Worm (Caenorhabditis elegans): Measurements from ENCODE around the gene dyf-11.

The dyf-11 gene

DNA sequence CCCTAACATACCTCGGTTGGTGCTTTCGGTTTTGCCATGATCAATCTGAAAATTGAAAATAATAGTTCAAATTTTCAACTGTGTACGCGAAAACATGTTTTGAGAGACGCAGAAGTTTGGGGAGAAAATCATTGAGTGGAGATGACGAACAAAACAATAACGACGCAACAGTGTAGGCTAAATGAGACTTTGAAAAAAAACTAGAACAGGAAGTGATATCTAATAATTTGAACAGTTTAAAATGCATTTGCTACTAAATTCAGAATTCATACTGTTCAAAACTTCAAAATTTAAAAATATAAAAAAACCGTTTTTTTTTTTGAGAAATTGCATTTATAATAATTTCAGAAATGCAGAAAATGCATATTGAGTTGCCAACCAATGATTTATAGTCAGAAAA lies 49.5 kb downstream of the dyf-11 start, which contains the start of gene F25E2.3 (continued):
- no peak for TF ChIP-seq cebp-1 (GFP tag; IDR thresholded peaks at IDR 0.05)
- TF ChIP-seq cebp-1 (tag; optimal IDR thresholded peaks at IDR 0.05) = no peak
- TF ChIP-seq mel-28 (tag; optimal IDR thresholded peaks at IDR 0.05; ENCODE audit: borderline replicate concordance) = no peak
- TF ChIP-seq nfya-1 (tag; optimal IDR thresholded peaks at IDR 0.05; ENCODE audit: borderline replicate concordance, insufficient read depth) = no peak

DNA sequence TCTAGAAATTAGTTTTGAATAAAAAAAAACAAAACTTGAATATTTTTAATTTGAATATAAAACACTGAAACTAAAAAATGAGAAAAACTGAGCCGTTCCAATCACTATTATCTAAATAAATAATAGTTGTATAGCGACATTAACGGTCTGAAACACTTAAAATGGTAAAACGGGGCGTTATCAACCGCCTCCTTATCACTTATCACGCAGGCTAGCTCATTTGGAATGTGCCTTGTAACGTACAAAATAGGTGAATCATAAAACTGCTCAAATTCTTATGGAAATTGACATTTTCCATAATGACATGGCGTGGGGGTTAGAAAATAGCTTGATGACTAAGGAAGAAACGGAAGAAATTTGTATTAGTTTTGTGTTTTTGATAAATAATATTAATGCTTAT lies 52.4 kb downstream of the dyf-11 start, which contains the start of gene ifd-2:
TSS of gene ifd-2 (minus strand) at position 1 of the 400 bp plus-strand sequence.
- no peak for TF ChIP-seq pha-4 (tag; optimal IDR thresholded peaks at IDR 0.05)
- no peak for TF ChIP-seq gei-17 (GFP tag; optimal IDR thresholded peaks at IDR 0.05)
- peak in 1 of 2 experiments; percentile 26 for TF ChIP-seq let-607 (tag; optimal IDR thresholded peaks at IDR 0.05)
- peak; percentile 91 for TF ChIP-seq nhr-80 (tag; optimal IDR thresholded peaks at IDR 0.05)
- no peak for TF ChIP-seq tbx-9 (tag; optimal IDR thresholded peaks at IDR 0.05; ENCODE audit: borderline replicate concordance)
- TF ChIP-seq lin-35 (GFP tag; optimal IDR thresholded peaks at IDR 0.05) = no peak

Measured in whole organism, young adult.